Worm (Caenorhabditis elegans) whole organism, L3 larva: ENCODE data around the gene mrp-2.

ENCODE experiments used
- ceh-9 ChIP-seq: sonication (generic microtip); optimal IDR thresholded peaks from 2 replicates; lab custom pipeline; 2018; ENCODE audit warnings: missing biosample characterization, missing genetic modification characterization
- lin-15B ChIP-seq: fragments of 150-350 bp; optimal IDR thresholded peaks from 2 replicates; lab custom pipeline; 2014; ENCODE audit warnings: missing biosample characterization, missing genetic modification characterization
- mdl-1 ChIP-seq: fragments of 150-350 bp; optimal IDR thresholded peaks from 2 replicates; lab custom pipeline; 2014; ENCODE audit warnings: missing biosample characterization, missing genetic modification characterization
- nfya-1 ChIP-seq: sonication (generic microtip); optimal IDR thresholded peaks from 2 replicates; lab custom pipeline; 2017; ENCODE audit warnings: missing genetic modification characterization, mild to moderate bottlenecking, missing compliant biosample characterization, antibody characterized with exemption, moderate library complexity; ENCODE audit not compliant: insufficient read depth
- nhr-237 ChIP-seq: fragments of 150-350 bp; optimal IDR thresholded peaks from 2 replicates; lab custom pipeline; 2014; ENCODE audit warnings: missing biosample characterization, missing genetic modification characterization
- nhr-25 ChIP-seq: sonication (generic microtip); optimal IDR thresholded peaks from 2 replicates; lab custom pipeline; 2017; ENCODE audit warnings: missing biosample characterization, missing genetic modification characterization
- nhr-28 ChIP-seq: fragments of 150-350 bp; optimal IDR thresholded peaks from 2 replicates; lab custom pipeline; 2014; ENCODE audit warnings: missing biosample characterization, missing genetic modification characterization
- nhr-76 ChIP-seq: fragments of 150-350 bp; sonication (generic microtip); optimal IDR thresholded peaks from 5 replicates; lab custom pipeline; 2014; ENCODE audit warnings: missing biosample characterization, missing genetic modification characterization
- sea-2 ChIP-seq: fragments of 150-350 bp; sonication (generic microtip); optimal IDR thresholded peaks from 4 replicates; lab custom pipeline; 2014; ENCODE audit warnings: missing biosample characterization, missing genetic modification reagents, missing genetic modification characterization
- snpc-4 ChIP-seq: fragments of 150-350 bp; optimal IDR thresholded peaks from 2 replicates; lab custom pipeline; 2014; ENCODE audit warnings: missing biosample characterization, missing genetic modification characterization
- tbx-2 ChIP-seq: sonication (generic microtip); optimal IDR thresholded peaks from 2 replicates; lab custom pipeline; 2016; ENCODE audit warnings: mild to moderate bottlenecking, missing genetic modification characterization, missing compliant biosample characterization
- unc-39 ChIP-seq: sonication (generic microtip); optimal IDR thresholded peaks from 4 replicates; lab custom pipeline; 2017; ENCODE audit warnings: missing biosample characterization, missing genetic modification characterization
- unc-62 ChIP-seq: fragments of 150-350 bp; sonication (generic microtip); optimal IDR thresholded peaks from 4 replicates; lab custom pipeline; 2014; ENCODE audit warnings: missing biosample characterization, missing genetic modification reagents, missing genetic modification characterization

- TF ChIP-seq tbx-2 (tag; lab: Kevin White, UChicago) (no peak), ceh-9 (tag; lab: Kevin White, UChicago) (no peak), nhr-76 (tag; lab: Kevin White, UChicago) (no peak), nhr-237 (tag; lab: Kevin White, UChicago) (no peak), unc-39 (no peak), mdl-1 (no peak), lin-15B (no peak), snpc-4 (tag; lab: Kevin White, UChicago) (no peak), unc-62 (GFP tag; lab: Kevin White, UChicago) (no peak), nhr-28 (tag; lab: Kevin White, UChicago) (no peak), sea-2 (GFP tag; lab: Kevin White, UChicago) (no peak), nhr-25 (no peak), nfya-1 (tag; lab: Kevin White, UChicago) (no peak)
Measured at ce11 chrX:572601-573000, at the start of gene mrp-2.
